Fruit fly (Drosophila melanogaster): Measurements from ENCODE around the gene Lint-O.

Lint-O gene

DNA sequence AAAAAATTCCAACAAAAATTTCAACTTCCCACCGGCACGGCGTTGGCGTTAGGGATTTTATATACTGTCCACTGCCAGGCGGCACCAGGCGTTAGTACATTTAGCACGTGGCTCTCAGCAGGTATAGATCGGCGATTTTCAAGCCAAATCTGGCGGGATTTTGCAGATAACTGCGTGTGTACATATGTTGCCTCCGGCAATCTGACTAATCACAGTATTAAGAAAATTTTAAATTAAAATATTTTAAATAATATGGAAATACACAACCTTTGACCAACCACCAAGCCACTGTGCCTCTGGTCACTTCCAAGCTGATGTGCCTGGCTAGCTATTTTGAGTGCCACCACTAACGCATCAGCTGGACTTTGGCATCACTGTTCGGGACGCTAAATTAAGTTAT is 33.6 kb downstream of the Lint-O start, which contains the start of the genes ttm50 and CG2712:
TSS of gene ttm50 (minus strand) at position 64 of the 400 bp plus-strand sequence.
TSS of gene CG2712 (plus strand) at position 343 of the 400 bp plus-strand sequence.
- TF ChIP-seq CG6163 (GFP tag; IDR thresholded peaks at IDR 0.05) (no peak), Sox15 (GFP tag; optimal IDR thresholded peaks at IDR 0.05) (peak; percentile 24), CG10631 (GFP tag; optimal IDR thresholded peaks at IDR 0.05) (no peak), svp (GFP tag) (no peak), lz (GFP tag; optimal IDR thresholded peaks at IDR 0.05) (peak; percentile 58), Eip78C (GFP tag) (peak; percentile 72), Sox102F (GFP tag; optimal IDR thresholded peaks at IDR 0.05) (no peak), esn (GFP tag; optimal IDR thresholded peaks at IDR 0.05) (peak; percentile 43), CG31627 (GFP tag; optimal IDR thresholded peaks at IDR 0.05) (peak; percentile 30), Gug (GFP tag; IDR thresholded peaks at IDR 0.05) (peak; percentile 42), CG15336 (GFP tag; IDR thresholded peaks at IDR 0.05) (0 out of 2 replicates have a peak, but pooled peaks have one; percentile 23), CG3032 (tag; optimal IDR thresholded peaks at IDR 0.05) (peak; percentile 60), cyc (GFP tag; optimal IDR thresholded peaks at IDR 0.05) (peak; percentile 45)

DNA sequence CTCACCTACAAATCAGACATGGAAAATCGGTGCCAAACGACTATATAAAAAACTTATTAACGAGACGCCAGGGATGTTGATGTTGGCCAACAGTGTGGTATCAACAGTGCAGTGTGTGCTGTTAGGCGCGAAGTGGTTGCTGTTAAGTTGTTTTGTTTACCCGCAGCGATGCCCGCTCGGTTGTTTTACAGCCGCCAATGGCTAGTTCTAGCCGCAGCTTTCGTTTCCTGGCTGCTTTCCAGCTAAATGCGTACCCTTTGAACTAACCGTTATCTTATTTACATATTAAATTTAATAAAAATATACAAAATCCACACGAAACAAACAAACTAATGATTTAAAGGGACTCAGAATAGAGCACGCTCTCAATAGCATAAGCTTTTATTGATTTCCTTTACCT is 40.2 kb downstream of the Lint-O start, which contains the start of gene crm:
TSS of gene crm (minus strand) at position 111 of the 400 bp plus-strand sequence.
- TF ChIP-seq CG11294 (GFP tag; IDR thresholded peaks at IDR 0.05): no peak
- no peak for TF ChIP-seq CG11902 (GFP tag; optimal IDR thresholded peaks at IDR 0.05)
- no peak for TF ChIP-seq Met (GFP tag; optimal IDR thresholded peaks at IDR 0.05)
- peak; percentile 45 for TF ChIP-seq Sox14 (GFP tag; optimal IDR thresholded peaks at IDR 0.05)
- no peak for TF ChIP-seq Hr38 (GFP tag; optimal IDR thresholded peaks at IDR 0.05)
- peak; percentile 99 for TF ChIP-seq fkh (GFP tag; optimal IDR thresholded peaks at IDR 0.05)
- no peak for TF ChIP-seq Hr39 (GFP tag; optimal IDR thresholded peaks at IDR 0.05)
- TF ChIP-seq CG3919 (GFP tag; optimal IDR thresholded peaks at IDR 0.05): no peak
- TF ChIP-seq achi (GFP tag; optimal IDR thresholded peaks at IDR 0.05): no peak
- no peak for TF ChIP-seq CG11762 (GFP tag; optimal IDR thresholded peaks at IDR 0.05; ENCODE audit: insufficient read depth)
- no peak for TF ChIP-seq CG6854 (GFP tag; optimal IDR thresholded peaks at IDR 0.05)
- no peak for TF ChIP-seq Eip93F (GFP tag; optimal IDR thresholded peaks at IDR 0.05)
- TF ChIP-seq Sox15 (GFP tag; optimal IDR thresholded peaks at IDR 0.05): no peak
- TF ChIP-seq pdm3 (GFP tag; optimal IDR thresholded peaks at IDR 0.05): no peak

DNA sequence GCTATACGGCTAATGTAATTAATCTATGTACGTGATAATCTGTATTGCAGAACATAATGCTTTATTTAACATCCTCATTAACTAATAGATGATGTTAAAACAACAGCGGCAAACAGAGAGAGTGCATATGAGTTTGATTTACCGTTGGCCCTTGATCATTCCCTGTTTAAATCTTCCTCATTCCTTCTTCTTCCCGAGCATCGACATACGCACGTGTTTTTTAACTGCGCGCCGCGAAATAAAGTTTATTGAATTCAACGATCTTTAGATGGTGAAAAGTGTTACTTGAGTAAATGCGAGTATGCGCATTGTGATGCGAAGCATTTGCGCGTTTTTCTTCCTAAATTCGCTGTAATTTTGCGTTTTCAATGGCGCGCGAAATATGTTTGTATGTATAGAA is 41.6 kb downstream of the Lint-O start, which contains the start of gene kirre:
TSS of gene kirre (plus strand) at position 301 of the 400 bp plus-strand sequence.
- TF ChIP-seq OdsH (GFP tag; optimal IDR thresholded peaks at IDR 0.05) (no peak), CG16779 (tag; optimal IDR thresholded peaks at IDR 0.05) (no peak), esn (GFP tag; optimal IDR thresholded peaks at IDR 0.05) (no peak), eg (GFP tag; IDR thresholded peaks at IDR 0.05) (no peak), CG6792 (GFP tag; optimal IDR thresholded peaks at IDR 0.05) (no peak), Met (GFP tag; optimal IDR thresholded peaks at IDR 0.05) (no peak), CG10631 (GFP tag; optimal IDR thresholded peaks at IDR 0.05) (no peak), Sox102F (GFP tag; optimal IDR thresholded peaks at IDR 0.05) (no peak)

DNA sequence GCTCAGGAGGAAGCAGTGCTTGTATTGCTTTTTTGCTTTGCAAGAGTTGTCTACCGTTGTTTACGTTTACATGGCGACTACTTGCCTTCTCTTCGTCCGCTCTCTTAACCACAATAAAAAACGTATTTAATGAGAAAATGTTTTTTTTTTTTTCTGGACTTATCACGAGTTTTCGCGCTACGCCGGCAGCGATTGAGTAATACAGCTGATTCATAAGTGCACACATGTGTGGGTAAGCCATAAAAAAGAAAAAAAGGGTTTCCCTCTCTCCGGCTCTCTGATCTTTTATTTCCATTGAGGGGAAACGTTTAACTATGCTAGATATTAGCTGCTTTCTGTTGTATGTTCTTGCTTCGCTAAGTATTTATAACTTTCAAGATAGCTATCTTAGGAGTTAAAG is 43.6 kb downstream of the Lint-O start:
- TF ChIP-seq Eip78C (GFP tag) (peak; percentile 34), dac (GFP tag; optimal IDR thresholded peaks at IDR 0.05) (no peak), CG16779 (tag; optimal IDR thresholded peaks at IDR 0.05) (peak; percentile 64), CG32006 (GFP tag; optimal IDR thresholded peaks at IDR 0.05) (no peak), CG3032 (tag; optimal IDR thresholded peaks at IDR 0.05) (no peak), Eip75B (GFP tag; optimal IDR thresholded peaks at IDR 0.05) (no peak), CG10669 (GFP tag; optimal IDR thresholded peaks at IDR 0.05) (no peak), fd59A (GFP tag; optimal IDR thresholded peaks at IDR 0.05) (no peak), CG1621 (tag; optimal IDR thresholded peaks at IDR 0.05) (no peak), Eip93F (GFP tag; optimal IDR thresholded peaks at IDR 0.05) (no peak), CG11294 (GFP tag; IDR thresholded peaks at IDR 0.05) (no peak), Hr38 (GFP tag; optimal IDR thresholded peaks at IDR 0.05) (no peak), Gug (GFP tag; IDR thresholded peaks at IDR 0.05) (no peak), CG6854 (GFP tag; optimal IDR thresholded peaks at IDR 0.05) (no peak), CG6792 (GFP tag; optimal IDR thresholded peaks at IDR 0.05) (no peak), spab (GFP tag; optimal IDR thresholded peaks at IDR 0.05) (no peak), Ets21C (GFP tag; optimal IDR thresholded peaks at IDR 0.05) (no peak), lz (GFP tag; optimal IDR thresholded peaks at IDR 0.05) (no peak), acj6 (GFP tag; optimal IDR thresholded peaks at IDR 0.05) (no peak), CG34406 (GFP tag; optimal IDR thresholded peaks at IDR 0.05) (no peak), dsx (GFP tag; optimal IDR thresholded peaks at IDR 0.05; ENCODE audit: poor library complexity, severe bottlenecking) (peak; percentile 1), CG6276 (GFP tag; optimal IDR thresholded peaks at IDR 0.05) (no peak), topi (GFP tag; optimal IDR thresholded peaks at IDR 0.05) (no peak), ss (GFP tag; optimal IDR thresholded peaks at IDR 0.05) (peak in 1 of 2 experiments; percentile 61), CG11902 (GFP tag; optimal IDR thresholded peaks at IDR 0.05) (no peak), CG8319 (GFP tag; optimal IDR thresholded peaks at IDR 0.05) (no peak)

All from whole organism, prepupa.